Fruit fly (Drosophila melanogaster) S2 (cell line): Measurements from ENCODE around the gene hob.

ENCODE experiments used
- CG8478 ChIP-seq: fragments of >200 bp; optimal IDR thresholded peaks from 2 replicates; lab custom pipeline; 2018
- CTCF ChIP-seq, 2 experiments: fragments of >200 bp; optimal IDR thresholded peaks; 2 replicates each; lab custom pipeline; 2018

DNA sequence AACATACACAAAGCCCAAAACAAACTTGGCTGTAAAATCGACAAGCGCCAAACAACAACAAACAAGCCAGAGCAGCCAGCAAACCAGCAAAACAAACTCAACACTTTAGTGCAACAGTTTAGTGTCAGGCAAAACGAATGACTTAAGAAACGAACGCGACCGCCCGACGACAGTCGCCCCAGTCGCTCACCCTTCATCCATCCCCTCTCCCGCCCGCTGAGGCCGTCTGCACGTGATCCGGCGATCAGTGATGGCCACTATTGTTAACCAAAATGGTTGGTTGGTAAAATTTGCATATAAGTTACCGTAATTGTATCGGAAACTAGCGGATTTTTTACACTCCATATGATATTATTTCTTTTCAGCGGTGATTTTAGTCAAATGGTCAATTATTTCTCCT is 34.9 kb upstream of the hob start:
- TF ChIP-seq CG8478 (lab: Kevin White, UChicago) (no peak), CTCF (optimal IDR thresholded peaks at IDR 0.05; lab: Kevin White, UChicago) (no peak)
